Worm (Caenorhabditis elegans): ENCODE results near the gene pkc-2.

The pkc-2 gene

ce11 chrX:9337832-9338231, 26.8 kb upstream of the pkc-2 start:
- TF ChIP-seq unc-55 (GFP tag; optimal IDR thresholded peaks at IDR 0.05) (peak; percentile 75), syd-9 (tag; optimal IDR thresholded peaks at IDR 0.05) (peak; percentile 19), ceh-48 (tag; optimal IDR thresholded peaks at IDR 0.05) (peak; percentile 81), ceh-31 (tag; optimal IDR thresholded peaks at IDR 0.05) (peak; percentile 89), elt-2 (tag; optimal IDR thresholded peaks at IDR 0.05) (peak; percentile 20), tbx-2 (tag; optimal IDR thresholded peaks at IDR 0.05) (peak; percentile 86), fax-1 (tag; optimal IDR thresholded peaks at IDR 0.05) (peak; percentile 2), ceh-34 (tag; optimal IDR thresholded peaks at IDR 0.05) (peak; percentile 86), ceh-9 (tag; optimal IDR thresholded peaks at IDR 0.05) (no peak), ref-2 (tag; optimal IDR thresholded peaks at IDR 0.05) (peak; percentile 84), hlh-8 (tag; optimal IDR thresholded peaks at IDR 0.05) (peak; percentile 13), rnt-1 (tag; optimal IDR thresholded peaks at IDR 0.05) (peak; percentile 55), pha-4 (tag; optimal IDR thresholded peaks at IDR 0.05) (no peak), che-1 (tag; optimal IDR thresholded peaks at IDR 0.05) (no peak), ceh-6 (GFP tag; optimal IDR thresholded peaks at IDR 0.05) (no peak), fkh-6 (tag; optimal IDR thresholded peaks at IDR 0.05) (peak; percentile 22), ttx-3 (tag; optimal IDR thresholded peaks at IDR 0.05) (no peak), pha-2 (tag; optimal IDR thresholded peaks at IDR 0.05) (no peak), ceh-45 (GFP tag; IDR thresholded peaks at IDR 0.05) (0 out of 2 replicates have a peak, but pooled peaks have one; percentile 18), madf-2 (tag; optimal IDR thresholded peaks at IDR 0.05) (peak; percentile 22), pqm-1 (tag; optimal IDR thresholded peaks at IDR 0.05) (peak; percentile 3), ahr-1 (tag; optimal IDR thresholded peaks at IDR 0.05) (no peak), ama-1 (optimal IDR thresholded peaks at IDR 0.05) (no peak), ceh-18 (tag; optimal IDR thresholded peaks at IDR 0.05) (peak; percentile 33), hlh-6 (tag; optimal IDR thresholded peaks at IDR 0.05) (no peak), C38D4.7 (GFP tag; optimal IDR thresholded peaks at IDR 0.05) (no peak), T23F11.4 (GFP tag; optimal IDR thresholded peaks at IDR 0.05) (no peak), dve-1 (tag; optimal IDR thresholded peaks at IDR 0.05) (no peak), sox-4 (tag; optimal IDR thresholded peaks at IDR 0.05) (no peak), sdc-2 (tag; optimal IDR thresholded peaks at IDR 0.05) (peak; percentile 87), ets-4 (tag; optimal IDR thresholded peaks at IDR 0.05) (peak; percentile 24), F13H6.1 (tag; optimal IDR thresholded peaks at IDR 0.05) (no peak), hlh-15 (tag; optimal IDR thresholded peaks at IDR 0.05) (no peak), K09A11.1 (tag; optimal IDR thresholded peaks at IDR 0.05; ENCODE audit: insufficient read depth) (no peak), zip-5 (tag; optimal IDR thresholded peaks at IDR 0.05) (no peak), nhr-11 (tag; optimal IDR thresholded peaks at IDR 0.05) (no peak), ceh-14 (tag; optimal IDR thresholded peaks at IDR 0.05) (peak; percentile 35), odd-2 (tag; optimal IDR thresholded peaks at IDR 0.05) (no peak), unc-42 (tag; optimal IDR thresholded peaks at IDR 0.05) (peak; percentile 90), pat-9 (tag; optimal IDR thresholded peaks at IDR 0.05) (no peak), gmeb-2 (tag; optimal IDR thresholded peaks at IDR 0.05) (no peak), ceh-30 (tag; optimal IDR thresholded peaks at IDR 0.05) (no peak), ztf-16 (tag; optimal IDR thresholded peaks at IDR 0.05) (no peak), tbx-7 (tag; optimal IDR thresholded peaks at IDR 0.05) (no peak), C08G9.2 (tag; optimal IDR thresholded peaks at IDR 0.05) (peak; percentile 25), fkh-10 (GFP tag; optimal IDR thresholded peaks at IDR 0.05) (peak; percentile 55), elt-4 (tag; optimal IDR thresholded peaks at IDR 0.05) (no peak), dmd-4 (tag; optimal IDR thresholded peaks at IDR 0.05; ENCODE audit: borderline replicate concordance) (no peak), eyg-1 (tag; optimal IDR thresholded peaks at IDR 0.05) (no peak), ceh-24 (tag; optimal IDR thresholded peaks at IDR 0.05) (no peak), sox-2 (GFP tag; IDR thresholded peaks at IDR 0.05) (no peak), lin-11 (tag; optimal IDR thresholded peaks at IDR 0.05) (no peak), unc-86 (tag; optimal IDR thresholded peaks at IDR 0.05) (peak; percentile 47), lim-6 (tag; optimal IDR thresholded peaks at IDR 0.05) (peak; percentile 28), K02D7.2 (tag; optimal IDR thresholded peaks at IDR 0.05) (no peak)
